Fruit fly (Drosophila melanogaster) whole organism, embryonic: ENCODE data around the gene CG7536.

Experiments
- Ada2b ChIP-seq: fragments of 200-800 bp; sonication (Bioruptor generic); IDR thresholded peaks from 2 replicates; pipeline ENCODE4 v1.3.6; 2022; ENCODE audit warnings: missing biosample characterization, missing genetic modification characterization
- Adf1 ChIP-seq: fragments of 200-800 bp; sonication (Bioruptor generic); IDR thresholded peaks from 2 replicates; pipeline ENCODE4 v1.3.6; 2022; ENCODE audit warnings: missing biosample characterization, missing genetic modification characterization
- Atf3 ChIP-seq: fragments of 200-800 bp; sonication (Bioruptor generic); optimal IDR thresholded peaks from 3 replicates; lab custom pipeline; 2016; ENCODE audit warnings: missing biosample characterization, missing genetic modification characterization
- Atf6 ChIP-seq: fragments of 200-800 bp; sonication (Bioruptor generic); IDR thresholded peaks from 2 replicates; pipeline ENCODE4 v1.3.6; 2022; ENCODE audit warnings: missing biosample characterization, missing genetic modification characterization
- CG12104 ChIP-seq: fragments of 200-800 bp; sonication (Bioruptor generic); optimal IDR thresholded peaks from 3 replicates; lab custom pipeline; 2016; ENCODE audit warnings: missing biosample characterization, missing genetic modification characterization
- CG12219 ChIP-seq: fragments of 200-800 bp; sonication (Bioruptor generic); optimal IDR thresholded peaks from 3 replicates; lab custom pipeline; 2018; ENCODE audit warnings: missing biosample characterization, mild to moderate bottlenecking, missing genetic modification characterization
- CG12942 ChIP-seq: fragments of 200-800 bp; sonication (Bioruptor generic); optimal IDR thresholded peaks from 3 replicates; lab custom pipeline; 2016; ENCODE audit warnings: missing biosample characterization, missing genetic modification characterization
- CG16815 ChIP-seq: fragments of 200-800 bp; sonication (Bioruptor generic); optimal IDR thresholded peaks from 3 replicates; lab custom pipeline; 2017; ENCODE audit warnings: missing biosample characterization, mild to moderate bottlenecking, missing genetic modification characterization
- CG17802 ChIP-seq: fragments of 200-800 bp; sonication (Bioruptor generic); optimal IDR thresholded peaks from 2 replicates; lab custom pipeline; 2018; ENCODE audit warnings: missing biosample characterization, mild to moderate bottlenecking, missing genetic modification characterization, moderate library complexity
- CG17912 ChIP-seq: fragments of 200-800 bp; sonication (Bioruptor generic); optimal IDR thresholded peaks from 2 replicates; lab custom pipeline; 2018; ENCODE audit warnings: missing biosample characterization, mild to moderate bottlenecking, missing genetic modification characterization
- CG3065 ChIP-seq: fragments of 200-800 bp; sonication (Bioruptor generic); optimal IDR thresholded peaks from 2 replicates; lab custom pipeline; 2016; ENCODE audit warnings: missing biosample characterization, missing genetic modification characterization
- CG32772 ChIP-seq: fragments of 200-800 bp; sonication (Bioruptor generic); IDR thresholded peaks from 2 replicates; pipeline ENCODE4 v1.3.6; 2022; ENCODE audit warnings: missing biosample characterization, missing genetic modification characterization
- CG34224 ChIP-seq: fragments of 200-800 bp; sonication (Bioruptor generic); IDR thresholded peaks from 3 replicates; pipeline ENCODE4 v1.3.6; 2022; ENCODE audit warnings: missing biosample characterization, missing genetic modification characterization; ENCODE audit not compliant: partially characterized antibody
- CG3726 ChIP-seq: fragments of 200-800 bp; sonication (Bioruptor generic); IDR thresholded peaks from 3 replicates; pipeline ENCODE4, ENCODE4 v1.3.6; 2022; ENCODE audit warnings: missing biosample characterization, missing genetic modification characterization
- CG4854 ChIP-seq: fragments of 200-800 bp; sonication (Bioruptor generic); optimal IDR thresholded peaks from 2 replicates; lab custom pipeline; 2016; ENCODE audit warnings: missing biosample characterization, missing genetic modification characterization, inconsistent platforms
- CG7963 ChIP-seq: fragments of 200-800 bp; sonication (Bioruptor generic); IDR thresholded peaks from 3 replicates; pipeline ENCODE4 v1.3.6; 2022; ENCODE audit warnings: missing biosample characterization, missing genetic modification characterization; ENCODE audit not compliant: partially characterized antibody
- CG8359 ChIP-seq: fragments of 200-800 bp; sonication (Bioruptor generic); optimal IDR thresholded peaks from 2 replicates; lab custom pipeline; 2017; ENCODE audit warnings: missing biosample characterization, mild to moderate bottlenecking, missing genetic modification characterization, borderline replicate concordance
- CG8765 ChIP-seq: fragments of 200-800 bp; sonication (Bioruptor generic); IDR thresholded peaks from 2 replicates; pipeline ENCODE4 v1.3.6; 2022; ENCODE audit warnings: missing biosample characterization, missing genetic modification characterization
- CG9817 ChIP-seq: fragments of 200-800 bp; sonication (Bioruptor generic); optimal IDR thresholded peaks from 2 replicates; lab custom pipeline; 2018; ENCODE audit warnings: missing biosample characterization, mild to moderate bottlenecking, missing genetic modification characterization, moderate library complexity
- Dad ChIP-seq: fragments of 200-800 bp; sonication (Bioruptor generic); optimal IDR thresholded peaks from 3 replicates; lab custom pipeline; 2016; ENCODE audit warnings: missing biosample characterization, missing genetic modification characterization
- Dbx ChIP-seq: fragments of 200-800 bp; sonication (Bioruptor generic); IDR thresholded peaks from 3 replicates; pipeline ENCODE4 v1.3.6; 2022; ENCODE audit warnings: missing biosample characterization, missing genetic modification characterization
- ERR ChIP-seq: fragments of 200-800 bp; sonication (Bioruptor generic); optimal IDR thresholded peaks from 2 replicates; lab custom pipeline; 2016; ENCODE audit warnings: missing biosample characterization, missing genetic modification characterization
- Elba2 ChIP-seq: fragments of 200-800 bp; sonication (Bioruptor generic); optimal IDR thresholded peaks from 3 replicates; lab custom pipeline; 2016; ENCODE audit warnings: missing biosample characterization, missing genetic modification characterization
- Fer2 ChIP-seq: fragments of 200-800 bp; sonication (Bioruptor generic); optimal IDR thresholded peaks from 2 replicates; lab custom pipeline; 2018; ENCODE audit warnings: missing biosample characterization, mild to moderate bottlenecking, missing genetic modification characterization, moderate library complexity
- Gsc ChIP-seq: fragments of 200-800 bp; sonication (Bioruptor generic); IDR thresholded peaks from 2 replicates; pipeline ENCODE4 v1.3.6; 2022; ENCODE audit warnings: missing biosample characterization, missing genetic modification characterization
- Hsf ChIP-seq: fragments of 200-800 bp; sonication (Bioruptor generic); optimal IDR thresholded peaks from 3 replicates; lab custom pipeline; 2016; ENCODE audit warnings: missing biosample characterization, missing genetic modification characterization
- Jarid2 ChIP-seq: fragments of 200-800 bp; sonication (Bioruptor generic); optimal IDR thresholded peaks from 3 replicates; lab custom pipeline; 2017; ENCODE audit warnings: mild to moderate bottlenecking, missing biosample characterization, missing genetic modification reagents, missing genetic modification characterization
- Sry-δ ChIP-seq: fragments of 200-800 bp; sonication (Bioruptor generic); optimal IDR thresholded peaks from 2 replicates; lab custom pipeline; 2016; ENCODE audit warnings: missing biosample characterization, missing genetic modification characterization
- cg ChIP-seq: fragments of 200-800 bp; sonication (Bioruptor generic); optimal IDR thresholded peaks from 3 replicates; lab custom pipeline; 2019; ENCODE audit warnings: missing biosample characterization, mild to moderate bottlenecking, missing genetic modification characterization, moderate library complexity
- chinmo ChIP-seq: fragments of 200-800 bp; sonication (Bioruptor generic); IDR thresholded peaks from 4 replicates; pipeline ENCODE4 v1.3.6; 2022; ENCODE audit warnings: missing biosample characterization, missing genetic modification characterization; ENCODE audit not compliant: partially characterized antibody
- ci ChIP-seq: fragments of 200-800 bp; sonication (Bioruptor generic); IDR thresholded peaks from 3 replicates; pipeline ENCODE4 v1.3.6; 2022; ENCODE audit warnings: missing biosample characterization, missing genetic modification characterization
- dimm ChIP-seq: fragments of 200-800 bp; sonication (Bioruptor generic); IDR thresholded peaks from 2 replicates; pipeline ENCODE4 v1.3.6; 2022; ENCODE audit warnings: missing biosample characterization, missing genetic modification characterization
- ems ChIP-seq: fragments of 200-800 bp; sonication (Bioruptor generic); optimal IDR thresholded peaks from 3 replicates; lab custom pipeline; 2016; ENCODE audit warnings: missing biosample characterization, missing genetic modification characterization
- fd3F ChIP-seq: fragments of 200-800 bp; sonication (Bioruptor generic); optimal IDR thresholded peaks from 2 replicates; lab custom pipeline; 2018; ENCODE audit warnings: missing biosample characterization, mild to moderate bottlenecking, missing genetic modification characterization, moderate library complexity
- h ChIP-seq: fragments of >200 bp; optimal IDR thresholded peaks from 2 replicates; lab custom pipeline; 2017
- hbn ChIP-seq: fragments of 200-800 bp; sonication (Bioruptor generic); IDR thresholded peaks from 2 replicates; pipeline ENCODE4 v1.3.6; 2022; ENCODE audit warnings: missing biosample characterization, missing genetic modification characterization; ENCODE audit not compliant: partially characterized antibody
- hth ChIP-seq: fragments of >200 bp; optimal IDR thresholded peaks from 2 replicates; lab custom pipeline; 2017; ENCODE audit warnings: inconsistent platforms
- ken ChIP-seq: fragments of 200-800 bp; sonication (Bioruptor generic); IDR thresholded peaks from 3 replicates; pipeline ENCODE4 v1.3.6; 2022; ENCODE audit warnings: missing biosample characterization, missing genetic modification characterization
- lab ChIP-seq: fragments of 200-800 bp; sonication (Bioruptor generic); optimal IDR thresholded peaks from 3 replicates; lab custom pipeline; 2017; ENCODE audit warnings: missing biosample characterization, missing genetic modification characterization, mild to moderate bottlenecking, moderate library complexity, missing genetic modification reagents
- lola ChIP-seq, 3 experiments: fragments of >200 bp in 2 of 3; fragments of 200-800 bp in 1 of 3; sonication (Bioruptor generic) in 1 of 3; optimal IDR thresholded peaks; 2 replicates each; lab custom pipeline; 2017 to 2019; ENCODE audit warnings: missing biosample characterization in 3 of 3, missing genetic modification characterization in 3 of 3, mild to moderate bottlenecking in 1 of 3, moderate library complexity in 1 of 3
- mld ChIP-seq: fragments of 200-800 bp; sonication (Bioruptor generic); IDR thresholded peaks from 3 replicates; pipeline ENCODE4 v1.3.6; 2022; ENCODE audit warnings: missing biosample characterization, missing genetic modification characterization; ENCODE audit not compliant: partially characterized antibody
- nom ChIP-seq: fragments of 200-800 bp; sonication (Bioruptor generic); optimal IDR thresholded peaks from 2 replicates; lab custom pipeline; 2017; ENCODE audit warnings: missing biosample characterization, missing genetic modification characterization, mild to moderate bottlenecking, moderate library complexity, missing genetic modification reagents
- psq ChIP-seq: fragments of 200-800 bp; sonication (Bioruptor generic); optimal IDR thresholded peaks from 2 replicates; lab custom pipeline; 2017; ENCODE audit warnings: missing biosample characterization, missing genetic modification characterization
- row ChIP-seq: fragments of 200-800 bp; sonication (Bioruptor generic); IDR thresholded peaks from 3 replicates; pipeline ENCODE4 v1.3.6; 2022; ENCODE audit warnings: missing biosample characterization, missing genetic modification characterization
- sens ChIP-seq: fragments of 200-800 bp; sonication (Bioruptor generic); peaks from one replicate; lab custom pipeline; 2016; ENCODE audit warnings: missing biosample characterization, missing genetic modification characterization
- tx ChIP-seq: fragments of 200-800 bp; sonication (Bioruptor generic); optimal IDR thresholded peaks from 2 replicates; lab custom pipeline; 2016; ENCODE audit warnings: missing biosample characterization, missing genetic modification characterization
- usp ChIP-seq: fragments of >200 bp; optimal IDR thresholded peaks from 2 replicates; lab custom pipeline; 2017; ENCODE audit warnings: missing biosample characterization, missing genetic modification characterization
- z ChIP-seq: fragments of 200-800 bp; sonication (Bioruptor generic); IDR thresholded peaks from 3 replicates; pipeline ENCODE4 v1.3.6; 2022; ENCODE audit warnings: missing biosample characterization, missing genetic modification characterization
- zen ChIP-seq: fragments of 200-800 bp; sonication (Bioruptor generic); optimal IDR thresholded peaks from 3 replicates; lab custom pipeline; 2018; ENCODE audit warnings: missing biosample characterization, mild to moderate bottlenecking, missing genetic modification characterization, moderate library complexity
- zf30C ChIP-seq: fragments of 200-800 bp; sonication (Bioruptor generic); optimal IDR thresholded peaks from 3 replicates; lab custom pipeline; 2018; ENCODE audit warnings: missing biosample characterization, mild to moderate bottlenecking, missing genetic modification characterization

Gene CG7536

DNA sequence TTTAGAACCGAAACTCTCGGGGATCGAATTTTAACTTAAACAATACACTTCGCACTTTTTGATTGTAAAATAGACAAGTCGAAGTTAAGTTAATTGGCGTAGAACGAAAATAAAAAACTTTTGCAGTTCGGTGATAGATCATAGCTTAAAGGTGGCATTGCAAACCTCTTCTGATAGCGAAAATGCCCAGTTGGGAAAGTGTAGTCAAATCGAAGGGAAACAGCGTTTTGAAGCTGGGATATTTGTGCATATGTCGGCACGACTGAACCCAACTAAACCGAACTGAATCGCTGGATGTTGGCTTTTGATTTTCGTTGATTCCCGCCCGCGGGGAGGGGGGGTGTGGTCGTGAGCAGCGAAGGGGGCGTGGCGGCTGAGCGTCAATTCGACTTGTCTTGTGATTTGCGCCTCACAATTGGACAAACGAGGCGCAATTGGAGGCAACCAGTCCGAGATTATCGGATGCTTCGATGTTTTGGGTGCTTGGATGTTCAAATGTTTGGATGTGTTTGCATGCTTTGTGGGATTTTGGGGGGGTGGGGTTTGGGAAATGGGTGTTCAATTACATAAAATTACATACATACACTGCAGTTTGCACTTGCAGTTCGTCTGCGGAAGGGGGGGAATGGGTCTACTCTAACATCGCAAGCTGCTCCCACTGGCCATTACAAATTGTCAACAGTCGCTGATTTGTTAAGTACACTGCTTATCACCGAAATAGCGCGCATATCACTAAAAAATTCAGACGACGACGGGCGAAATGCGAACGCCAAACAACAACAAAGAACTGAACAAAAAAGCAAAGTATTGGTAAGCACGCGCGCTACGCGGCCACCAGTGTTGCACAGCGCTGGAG is 3.5 kb downstream of the CG7536 start (continued):
- TF ChIP-seq Dbx: no peak
- TF ChIP-seq tx (GFP tag; lab: Kevin White, UChicago): no peak
- no peak for TF ChIP-seq dimm (GFP tag; lab: Robert Waterston, UW)
- 0 out of 3 replicates have a peak, but pooled peaks have one; percentile 12 for TF ChIP-seq row
- TF ChIP-seq CG7963 (GFP tag; lab: Robert Waterston, UW): no peak
- no peak for TF ChIP-seq lola (GFP tag; optimal IDR thresholded peaks at IDR 0.05; lab: Kevin White, UChicago)
- no peak for TF ChIP-seq fd3F (GFP tag; lab: Kevin White, UChicago)
- TF ChIP-seq Atf6 (GFP tag; lab: Robert Waterston, UW): no peak
- peak; percentile 15; the same call in 1 of the 3 replicates for TF ChIP-seq ci (GFP tag; lab: Robert Waterston, UW)
- no peak for TF ChIP-seq ems (GFP tag; lab: Kevin White, UChicago)
- no peak for TF ChIP-seq zen (tag; lab: Kevin White, UChicago)
- TF ChIP-seq z (GFP tag; lab: Robert Waterston, UW): no peak
- no peak for TF ChIP-seq Sry-δ (GFP tag; lab: Kevin White, UChicago)
- TF ChIP-seq Hsf (GFP tag; lab: Kevin White, UChicago): no peak
- no peak for TF ChIP-seq h (lab: Kevin White, UChicago)
- TF ChIP-seq Elba2 (GFP tag; lab: Kevin White, UChicago): peak; percentile 70
- TF ChIP-seq CG9817 (tag; lab: Kevin White, UChicago): no peak
- 0 out of 4 replicates have a peak, but pooled peaks have one; percentile 34 for TF ChIP-seq chinmo (GFP tag; lab: Robert Waterston, UW)
- TF ChIP-seq hbn (GFP tag; lab: Robert Waterston, UW): no peak
- no peak for TF ChIP-seq Fer2 (tag; lab: Kevin White, UChicago)
- no peak for TF ChIP-seq CG12104 (GFP tag; lab: Kevin White, UChicago)
- no peak for TF ChIP-seq Ada2b
- TF ChIP-seq CG16815: no peak
- no peak for TF ChIP-seq CG3726 (GFP tag; lab: Robert Waterston, UW)
- no peak for TF ChIP-seq nom (GFP tag; lab: Kevin White, UChicago)
- no peak for TF ChIP-seq CG4854 (GFP tag; lab: Kevin White, UChicago)
- no peak for TF ChIP-seq zf30C (GFP tag; lab: Kevin White, UChicago)
- no peak for TF ChIP-seq Dad (GFP tag; lab: Kevin White, UChicago)
- TF ChIP-seq psq: no peak
- TF ChIP-seq usp (GFP tag; lab: Kevin White, UChicago): no peak
- no peak for TF ChIP-seq CG12219 (GFP tag; lab: Kevin White, UChicago)
- no peak for TF ChIP-seq Gsc (GFP tag; lab: Robert Waterston, UW)
- TF ChIP-seq cg (GFP tag; lab: Kevin White, UChicago): peak; percentile 26
- TF ChIP-seq CG17912 (GFP tag; lab: Kevin White, UChicago): no peak
- no peak for TF ChIP-seq Atf3 (GFP tag; lab: Kevin White, UChicago)
- TF ChIP-seq CG32772: no peak
- TF ChIP-seq mld (GFP tag; lab: Robert Waterston, UW): no peak
- TF ChIP-seq sens (GFP tag; lab: Kevin White, UChicago): no peak
- TF ChIP-seq Jarid2: peak; percentile 50
- no peak for TF ChIP-seq CG34224 (GFP tag; lab: Robert Waterston, UW)
- TF ChIP-seq Adf1 (GFP tag; lab: Robert Waterston, UW): peak; percentile 32; the same call in 1 of the 2 replicates
- no peak for TF ChIP-seq CG8359 (GFP tag; lab: Kevin White, UChicago)
- TF ChIP-seq CG3065 (GFP tag; lab: Kevin White, UChicago): peak; percentile 83
- TF ChIP-seq CG8765 (GFP tag; lab: Robert Waterston, UW): no peak
- no peak for TF ChIP-seq CG12942 (GFP tag; lab: Kevin White, UChicago)
- TF ChIP-seq ERR (GFP tag; lab: Kevin White, UChicago): no peak
- no peak for TF ChIP-seq ken (GFP tag; lab: Robert Waterston, UW)
- no peak for TF ChIP-seq hth (lab: Kevin White, UChicago)
- TF ChIP-seq lab (GFP tag; lab: Kevin White, UChicago): no peak
- no peak for TF ChIP-seq CG17802
